Fruit fly (Drosophila melanogaster) whole organism, prepupa: Measurements from ENCODE around the gene Syx16.
A peak's percentile ranks its signal among the peaks of the same experiment; 100 is the strongest.

Experiments
- Blimp-1 ChIP-seq: fragments of 200-800 bp; sonication (Bioruptor generic); optimal IDR thresholded peaks from 3 replicates; lab custom pipeline; 2017; ENCODE audit warnings: missing biosample characterization, missing genetic modification characterization, mild to moderate bottlenecking, moderate library complexity, missing genetic modification reagents
- CG11902 ChIP-seq: fragments of 200-800 bp; sonication (Bioruptor generic); optimal IDR thresholded peaks from 3 replicates; lab custom pipeline; 2016; ENCODE audit warnings: missing biosample characterization, missing genetic modification characterization
- CG15336 ChIP-seq: fragments of 200-800 bp; sonication (Bioruptor generic); IDR thresholded peaks from 2 replicates; pipeline ENCODE4 v1.3.6; 2022; ENCODE audit warnings: missing biosample characterization, missing genetic modification characterization
- CG3032 ChIP-seq: fragments of 200-800 bp; optimal IDR thresholded peaks from 2 replicates; lab custom pipeline; 2019; ENCODE audit warnings: missing biosample characterization, mild to moderate bottlenecking, missing genetic modification characterization, moderate library complexity
- CG31627 ChIP-seq: fragments of 200-800 bp; sonication (Bioruptor generic); optimal IDR thresholded peaks from 3 replicates; lab custom pipeline; 2016; ENCODE audit warnings: missing biosample characterization, missing genetic modification characterization
- CG32006 ChIP-seq: fragments of 200-800 bp; sonication (Bioruptor generic); optimal IDR thresholded peaks from 3 replicates; lab custom pipeline; 2017; ENCODE audit warnings: missing biosample characterization, mild to moderate bottlenecking, missing genetic modification characterization
- CG6276 ChIP-seq: fragments of 200-800 bp; sonication (Bioruptor generic); optimal IDR thresholded peaks from 2 replicates; lab custom pipeline; 2017; ENCODE audit warnings: missing biosample characterization, mild to moderate bottlenecking, missing genetic modification characterization
- CG6792 ChIP-seq: fragments of 200-800 bp; sonication (Bioruptor generic); optimal IDR thresholded peaks from 3 replicates; lab custom pipeline; 2016; ENCODE audit warnings: missing biosample characterization, missing genetic modification characterization
- CG6854 ChIP-seq: fragments of 200-800 bp; sonication (Bioruptor generic); optimal IDR thresholded peaks from 2 replicates; lab custom pipeline; 2017; ENCODE audit warnings: missing biosample characterization, mild to moderate bottlenecking, missing genetic modification characterization
- CG8319 ChIP-seq: fragments of 200-800 bp; sonication (Bioruptor generic); optimal IDR thresholded peaks from 3 replicates; lab custom pipeline; 2016; ENCODE audit warnings: missing biosample characterization, missing genetic modification characterization
- CG9139 ChIP-seq: fragments of 200-800 bp; sonication (Bioruptor generic); optimal IDR thresholded peaks from 3 replicates; lab custom pipeline; 2017; ENCODE audit warnings: missing biosample characterization, mild to moderate bottlenecking, missing genetic modification characterization
- Eip78C ChIP-seq: fragments of 200-800 bp; sonication (Bioruptor generic); peaks from one replicate; lab custom pipeline; 2016; ENCODE audit warnings: missing biosample characterization, missing genetic modification characterization
- Hr38 ChIP-seq: sonication (Bioruptor generic); optimal IDR thresholded peaks from 2 replicates; lab custom pipeline; 2016; ENCODE audit warnings: missing biosample characterization, missing genetic modification characterization
- Hr39 ChIP-seq: fragments of 200-800 bp; sonication (Bioruptor generic); optimal IDR thresholded peaks from 2 replicates; lab custom pipeline; 2016; ENCODE audit warnings: missing biosample characterization, missing genetic modification characterization
- Hr4 ChIP-seq: fragments of 200-800 bp; sonication (Bioruptor generic); optimal IDR thresholded peaks from 3 replicates; lab custom pipeline; 2016; ENCODE audit warnings: missing biosample characterization, missing genetic modification characterization
- Met ChIP-seq: fragments of 200-800 bp; sonication (Bioruptor generic); optimal IDR thresholded peaks from 3 replicates; lab custom pipeline; 2016; ENCODE audit warnings: missing biosample characterization, missing genetic modification characterization
- OdsH ChIP-seq: fragments of 200-800 bp; sonication (Bioruptor generic); optimal IDR thresholded peaks from 3 replicates; lab custom pipeline; 2016; ENCODE audit warnings: missing biosample characterization, missing genetic modification characterization
- Sox14 ChIP-seq: fragments of 200-800 bp; sonication (Bioruptor generic); optimal IDR thresholded peaks from 3 replicates; lab custom pipeline; 2016; ENCODE audit warnings: missing biosample characterization, missing genetic modification characterization
- Sox15 ChIP-seq: fragments of 200-800 bp; sonication (Bioruptor generic); optimal IDR thresholded peaks from 3 replicates; lab custom pipeline; 2016; ENCODE audit warnings: missing biosample characterization, missing genetic modification characterization
- achi ChIP-seq: fragments of 200-800 bp; sonication (Bioruptor generic); optimal IDR thresholded peaks from 3 replicates; lab custom pipeline; 2016; ENCODE audit warnings: missing biosample characterization, missing genetic modification characterization
- acj6 ChIP-seq: fragments of 200-800 bp; sonication (Bioruptor generic); optimal IDR thresholded peaks from 3 replicates; lab custom pipeline; 2016; ENCODE audit warnings: missing biosample characterization, missing genetic modification characterization
- cyc ChIP-seq: fragments of 200-800 bp; sonication (Bioruptor generic); optimal IDR thresholded peaks from 3 replicates; lab custom pipeline; 2016; ENCODE audit warnings: missing biosample characterization, missing genetic modification characterization
- dac ChIP-seq: fragments of 200-800 bp; sonication (Bioruptor generic); optimal IDR thresholded peaks from 2 replicates; lab custom pipeline; 2017; ENCODE audit warnings: missing biosample characterization, mild to moderate bottlenecking, missing genetic modification characterization
- eg ChIP-seq: fragments of 200-800 bp; sonication (Bioruptor generic); IDR thresholded peaks from 3 replicates; pipeline ENCODE4 v1.3.6; 2022; ENCODE audit warnings: missing biosample characterization, missing genetic modification characterization
- esn ChIP-seq: fragments of 200-800 bp; sonication (Bioruptor generic); optimal IDR thresholded peaks from 2 replicates; lab custom pipeline; 2016; ENCODE audit warnings: missing biosample characterization, mild to moderate bottlenecking, missing genetic modification characterization, moderate library complexity
- fd85E ChIP-seq: fragments of 200-800 bp; sonication (Bioruptor generic); optimal IDR thresholded peaks from 3 replicates; lab custom pipeline; 2016; ENCODE audit warnings: missing biosample characterization, missing genetic modification characterization
- lz ChIP-seq: fragments of 200-800 bp; sonication (Bioruptor generic); optimal IDR thresholded peaks from 3 replicates; lab custom pipeline; 2016; ENCODE audit warnings: missing biosample characterization, missing genetic modification characterization
- pdm3 ChIP-seq: fragments of 200-800 bp; sonication (Bioruptor generic); optimal IDR thresholded peaks from 3 replicates; lab custom pipeline; 2016; ENCODE audit warnings: missing biosample characterization, missing genetic modification characterization
- salr ChIP-seq, 2 experiments: fragments of 200-800 bp; sonication (Bioruptor generic); optimal IDR thresholded peaks; 3 replicates each; lab custom pipeline; 2016 to 2018; ENCODE audit warnings: missing biosample characterization in 2 of 2, missing genetic modification characterization in 2 of 2, mild to moderate bottlenecking in 1 of 2
- spab ChIP-seq: fragments of 200-800 bp; sonication (Bioruptor generic); optimal IDR thresholded peaks from 2 replicates; lab custom pipeline; 2017; ENCODE audit warnings: missing biosample characterization, mild to moderate bottlenecking, missing genetic modification characterization, missing genetic modification reagents
- svp ChIP-seq: fragments of 200-800 bp; sonication (Bioruptor generic); peaks from one replicate; lab custom pipeline; 2016; ENCODE audit warnings: missing biosample characterization, missing genetic modification characterization
- topi ChIP-seq: fragments of 200-800 bp; sonication (Bioruptor generic); optimal IDR thresholded peaks from 3 replicates; lab custom pipeline; 2016; ENCODE audit warnings: missing biosample characterization, missing genetic modification characterization

Syx16 gene

DNA sequence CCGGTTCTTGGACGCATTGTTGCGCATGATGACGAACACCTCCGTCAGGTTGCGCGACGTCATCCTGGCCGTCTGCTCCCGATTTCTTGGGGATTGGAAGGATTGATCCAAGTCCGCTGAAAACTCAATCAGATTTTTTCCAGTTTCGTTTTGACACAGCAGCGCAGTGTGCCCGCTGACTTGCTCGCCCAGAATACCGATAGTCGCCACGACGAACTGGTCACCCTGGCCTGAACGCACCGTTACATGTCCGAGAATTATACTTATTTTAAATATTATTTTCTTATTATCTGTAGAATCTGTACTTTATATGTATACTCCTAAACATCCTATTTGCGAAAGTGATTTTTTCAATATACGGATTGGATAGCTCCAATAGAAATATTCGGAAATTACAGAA, at the start of gene Syx16:
TSS of gene Syx16 (minus strand) at position 172 of the 400 bp plus-strand sequence.
- TF ChIP-seq dac (GFP tag; lab: Kevin White, UChicago) (no peak), achi (GFP tag; lab: Kevin White, UChicago) (peak; percentile 29)

DNA sequence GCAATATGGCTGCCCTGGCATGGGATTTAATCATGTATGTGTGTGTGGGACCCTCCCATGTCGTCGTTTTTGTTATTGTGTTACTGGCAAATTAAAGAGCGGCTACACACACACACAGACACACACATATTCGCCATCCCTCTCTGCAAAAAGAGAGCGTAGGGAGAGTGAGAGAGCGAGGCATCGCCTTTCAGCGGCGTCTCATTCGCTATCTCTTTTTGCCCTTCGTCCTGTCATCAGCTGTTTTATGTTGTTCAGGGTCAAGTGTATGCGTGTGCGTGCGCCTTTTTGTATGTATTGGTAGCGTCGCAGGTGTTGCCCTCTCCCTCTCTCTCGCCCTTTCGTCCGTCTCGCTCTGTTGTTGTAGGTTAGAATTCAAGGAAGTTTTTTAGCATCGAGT, 43.3 kb upstream of the Syx16 start:
- TF ChIP-seq CG8319 (no peak), fd85E (GFP tag; lab: Kevin White, UChicago) (no peak), CG6792 (GFP tag; lab: Kevin White, UChicago) (no peak), CG31627 (no peak), CG3032 (tag; lab: Kevin White, UChicago) (no peak), Sox15 (GFP tag; lab: Kevin White, UChicago) (no peak), CG9139 (GFP tag; lab: Kevin White, UChicago) (no peak), Sox14 (no peak), spab (no peak), CG6854 (GFP tag; lab: Kevin White, UChicago) (no peak), CG11902 (no peak), CG6276 (no peak), acj6 (GFP tag; lab: Kevin White, UChicago) (no peak), Blimp-1 (no peak)
- TF ChIP-seq, all 60 proteins: peak for 0

DNA sequence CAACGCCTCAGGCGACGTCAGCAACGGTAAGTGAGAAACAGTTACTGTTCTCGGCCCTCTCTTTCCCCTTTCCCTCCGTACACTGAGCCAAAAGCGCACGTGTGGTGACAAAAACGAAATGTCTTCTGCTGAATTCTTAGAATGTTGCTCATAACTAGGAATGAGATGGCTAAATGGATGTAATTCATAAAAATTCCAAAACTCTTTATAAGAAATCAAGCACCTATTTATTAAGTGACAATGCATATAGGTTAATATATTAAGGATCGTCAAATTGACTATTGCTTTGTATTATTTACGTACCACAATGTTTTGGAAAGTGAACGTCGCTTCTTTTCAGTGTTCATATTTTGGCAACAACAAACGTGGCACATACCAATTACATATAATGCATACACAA, 41.0 kb upstream of the Syx16 start:
- TF ChIP-seq Eip78C (GFP tag; lab: Kevin White, UChicago) (peak; percentile 59), Sox15 (GFP tag; lab: Kevin White, UChicago) (no peak)

DNA sequence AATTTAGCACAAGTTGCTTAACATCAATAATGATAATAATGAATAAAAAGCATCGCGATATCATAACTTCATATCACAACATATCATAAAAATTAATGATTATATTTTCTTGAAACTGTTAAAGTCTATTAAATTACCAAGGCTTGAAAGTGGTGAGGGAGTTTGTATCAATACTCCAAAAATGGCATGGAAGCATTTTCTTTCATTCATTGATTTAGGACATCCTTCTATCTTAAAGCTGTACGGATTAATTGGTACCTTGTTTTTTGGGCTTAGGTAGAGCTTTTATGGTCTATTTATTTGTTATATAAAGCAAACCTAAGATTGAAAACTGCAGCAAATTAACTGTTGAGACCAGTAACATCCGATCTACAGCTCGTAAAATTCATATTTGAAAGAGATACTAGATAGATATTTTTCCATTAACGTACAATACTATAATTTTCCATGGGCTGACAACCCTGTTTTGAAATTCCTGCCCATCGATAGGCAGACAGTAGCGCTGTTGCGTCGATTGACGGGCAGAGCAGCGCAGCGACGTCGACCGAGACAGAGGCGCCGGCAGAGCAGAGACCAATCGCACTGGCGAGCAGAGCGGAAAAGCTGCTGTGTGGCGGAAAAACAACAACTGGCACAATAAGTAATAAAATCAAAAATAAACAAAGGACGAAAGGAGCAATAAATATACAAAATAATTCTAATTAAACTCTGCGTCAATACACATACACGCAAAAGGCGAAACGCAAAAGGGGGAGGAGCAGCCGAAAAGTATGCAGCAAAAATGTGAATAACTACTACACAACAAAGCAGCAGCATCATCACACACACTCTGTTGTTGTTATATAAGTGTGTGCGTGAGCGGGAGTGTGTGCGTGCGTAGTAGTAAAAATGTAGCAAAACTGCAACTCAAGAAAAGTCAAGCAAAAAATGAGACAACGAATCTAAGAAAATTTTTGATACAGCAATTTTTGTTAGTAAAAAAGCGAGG, 40.1 kb upstream of the Syx16 start, which contains the start of gene CG1695:
TSS of gene CG1695 (plus strand) at position 606 of the 988 bp plus-strand sequence.
- peak; percentile 20 for TF ChIP-seq Hr39 (GFP tag; lab: Kevin White, UChicago)
- peak; percentile 69 for TF ChIP-seq svp (GFP tag; lab: Kevin White, UChicago)
- peak; percentile 21 for TF ChIP-seq pdm3 (GFP tag; lab: Kevin White, UChicago)
- no peak; the same call in 2 of the 3 replicates for TF ChIP-seq eg
- TF ChIP-seq salr (GFP tag; optimal IDR thresholded peaks at IDR 0.05; lab: Kevin White, UChicago): no peak
- TF ChIP-seq Met (GFP tag; lab: Kevin White, UChicago): peak; percentile 23
- peak; percentile 4 for TF ChIP-seq achi (GFP tag; lab: Kevin White, UChicago)
- TF ChIP-seq Sox14: no peak
- peak; percentile 69 for TF ChIP-seq Eip78C (GFP tag; lab: Kevin White, UChicago)
- TF ChIP-seq OdsH (GFP tag; lab: Kevin White, UChicago): peak; percentile 23
- TF ChIP-seq CG32006 (GFP tag; lab: Kevin White, UChicago): peak; percentile 43
- peak; percentile 32 for TF ChIP-seq CG6792 (GFP tag; lab: Kevin White, UChicago)
- peak; percentile 8 for TF ChIP-seq Hr4 (GFP tag; lab: Kevin White, UChicago)
- peak; percentile 5 for TF ChIP-seq lz
- TF ChIP-seq CG31627: peak; percentile 21
- TF ChIP-seq CG6276: no peak
- peak; percentile 16 for TF ChIP-seq topi (GFP tag; lab: Kevin White, UChicago)
- TF ChIP-seq cyc: peak; percentile 37
- TF ChIP-seq CG15336 (GFP tag; lab: Robert Waterston, UW): 0 out of 2 replicates have a peak, but pooled peaks have one; percentile 7
- TF ChIP-seq esn (GFP tag; lab: Kevin White, UChicago): peak; percentile 18
- TF ChIP-seq Hr38: no peak
